Worm (Caenorhabditis elegans) whole organism, L1 larva: ENCODE measurements around the gene reps-1.

Source experiments
- C34B4.2 ChIP-seq: sonication (generic microtip); optimal IDR thresholded peaks from 2 replicates; lab custom pipeline; 2017; ENCODE audit warnings: mild to moderate bottlenecking, missing genetic modification characterization, missing compliant biosample characterization
- F16B12.6 ChIP-seq: fragments of 150-350 bp; optimal IDR thresholded peaks from 2 replicates; lab custom pipeline; 2014; ENCODE audit warnings: missing biosample characterization, missing genetic modification characterization
- Y116A8C.19 ChIP-seq: sonication (generic microtip); optimal IDR thresholded peaks from 2 replicates; lab custom pipeline; 2016; ENCODE audit warnings: missing compliant biosample characterization, missing genetic modification characterization, borderline replicate concordance
- aha-1 ChIP-seq: fragments of 150-350 bp; optimal IDR thresholded peaks from 2 replicates; lab custom pipeline; 2014; ENCODE audit warnings: missing biosample characterization, missing genetic modification characterization
- aly-2 ChIP-seq: fragments of 150-350 bp; optimal IDR thresholded peaks from 2 replicates; lab custom pipeline; 2014; ENCODE audit warnings: missing biosample characterization, missing genetic modification characterization
- ama-1 ChIP-seq: fragments of 150-350 bp; optimal IDR thresholded peaks from 2 replicates; lab custom pipeline; 2014
- ceh-63 ChIP-seq: fragments of 200-800 bp; sonication (Bioruptor generic); optimal IDR thresholded peaks from 2 replicates; lab custom pipeline; 2018; ENCODE audit warnings: mild to moderate bottlenecking, missing genetic modification characterization, missing compliant biosample characterization
- ceh-82 ChIP-seq, 3 experiments: fragments of 150-350 bp in 1 of 3; sonication (generic microtip) in 2 of 3; optimal IDR thresholded peaks; 2 replicates each; lab custom pipeline; 2014 to 2017; ENCODE audit warnings: missing biosample characterization in 3 of 3, missing genetic modification characterization in 3 of 3
- ceh-88 ChIP-seq: fragments of 200-800 bp; sonication (Bioruptor generic); IDR thresholded peaks from 2 replicates; pipeline ENCODE4 v1.3.6; 2022; ENCODE audit warnings: missing genetic modification characterization, missing compliant biosample characterization
- ceh-90 ChIP-seq: sonication (generic microtip); optimal IDR thresholded peaks from 2 replicates; lab custom pipeline; 2016; ENCODE audit warnings: missing genetic modification characterization, missing compliant biosample characterization
- efl-1 ChIP-seq, 4 experiments: fragments of 150-350 bp; optimal IDR thresholded peaks in 3 of 4; peaks in 1 of 4; 1 replicate in 1 of 4; 2 replicates in 3 of 4; lab custom pipeline; 2014; ENCODE audit warnings: missing biosample characterization in 2 of 4, missing genetic modification characterization in 2 of 4, missing genetic modification reagents in 2 of 4
- egl-13 ChIP-seq: sonication (generic microtip); optimal IDR thresholded peaks from 2 replicates; lab custom pipeline; 2016; ENCODE audit warnings: missing genotype, missing genetic modification reagents, missing genetic modification characterization, missing compliant biosample characterization
- egl-27 ChIP-seq, 2 experiments: fragments of 150-350 bp in 1 of 2; sonication (generic microtip); optimal IDR thresholded peaks; 3 replicates each; lab custom pipeline; 2017 to 2018; ENCODE audit warnings: missing biosample characterization in 2 of 2, missing genetic modification characterization in 2 of 2, missing genetic modification reagents in 2 of 2
- elt-3 ChIP-seq, 6 experiments: fragments of 150-350 bp in 1 of 6; sonication (generic microtip); optimal IDR thresholded peaks; 2 replicates each; lab custom pipeline; 2017 to 2018; ENCODE audit warnings: missing biosample characterization in 6 of 6, missing genetic modification characterization in 6 of 6, inconsistent platforms in 1 of 6
- ets-5 ChIP-seq: fragments of 200-800 bp; sonication (Bioruptor generic); IDR thresholded peaks from 2 replicates; pipeline ENCODE4 v1.3.6; 2022; ENCODE audit warnings: missing genetic modification characterization, missing compliant biosample characterization
- fkh-10 ChIP-seq: sonication (generic microtip); optimal IDR thresholded peaks from 2 replicates; lab custom pipeline; 2017; ENCODE audit warnings: missing biosample characterization, missing genetic modification reagents, missing genetic modification characterization
- fkh-4 ChIP-seq: sonication (generic microtip); optimal IDR thresholded peaks from 2 replicates; lab custom pipeline; 2016; ENCODE audit warnings: missing compliant biosample characterization, missing genetic modification characterization, borderline replicate concordance
- irx-1 ChIP-seq: sonication (generic microtip); optimal IDR thresholded peaks from 2 replicates; lab custom pipeline; 2016; ENCODE audit warnings: missing genetic modification characterization, missing compliant biosample characterization
- jun-1 ChIP-seq: fragments of 150-350 bp; optimal IDR thresholded peaks from 2 replicates; lab custom pipeline; 2014; ENCODE audit warnings: missing biosample characterization, missing genetic modification reagents, missing genetic modification characterization
- lin-13 ChIP-seq: fragments of 150-350 bp; optimal IDR thresholded peaks from 2 replicates; lab custom pipeline; 2014; ENCODE audit warnings: missing biosample characterization, missing genetic modification reagents, missing genetic modification characterization
- lin-14 ChIP-seq: fragments of 200-800 bp; sonication (Bioruptor generic); optimal IDR thresholded peaks from 2 replicates; lab custom pipeline; 2018; ENCODE audit warnings: mild to moderate bottlenecking, missing genetic modification characterization, moderate library complexity, missing compliant biosample characterization
- lin-15B ChIP-seq: fragments of 150-350 bp; sonication (generic microtip); optimal IDR thresholded peaks from 3 replicates; lab custom pipeline; 2014; ENCODE audit warnings: missing biosample characterization, missing genetic modification characterization
- lsy-2 ChIP-seq, 2 experiments: fragments of 150-350 bp; optimal IDR thresholded peaks; 2 replicates each; lab custom pipeline; 2014; ENCODE audit warnings: missing biosample characterization in 2 of 2, missing genetic modification characterization in 2 of 2
- mab-9 ChIP-seq: fragments of 200-800 bp; sonication (Bioruptor generic); IDR thresholded peaks from 2 replicates; pipeline ENCODE4 v1.3.6; 2022; ENCODE audit warnings: missing genetic modification reagents, missing genetic modification characterization, missing compliant biosample characterization
- nhr-11 ChIP-seq: fragments of 150-350 bp; optimal IDR thresholded peaks from 2 replicates; lab custom pipeline; 2014; ENCODE audit warnings: missing biosample characterization, missing genetic modification characterization
- nhr-20 ChIP-seq: sonication (generic microtip); optimal IDR thresholded peaks from 2 replicates; lab custom pipeline; 2016; ENCODE audit warnings: mild to moderate bottlenecking, missing genetic modification characterization, missing compliant biosample characterization
- nhr-47 ChIP-seq: sonication (generic microtip); optimal IDR thresholded peaks from 2 replicates; lab custom pipeline; 2016; ENCODE audit warnings: mild to moderate bottlenecking, missing genetic modification characterization, moderate library complexity, missing compliant biosample characterization
- nhr-90 ChIP-seq: sonication (generic microtip); optimal IDR thresholded peaks from 2 replicates; lab custom pipeline; 2016; ENCODE audit warnings: mild to moderate bottlenecking, missing genetic modification characterization, missing compliant biosample characterization; ENCODE audit not compliant: poor library complexity
- pag-3 ChIP-seq: sonication (generic microtip); optimal IDR thresholded peaks from 2 replicates; lab custom pipeline; 2017; ENCODE audit warnings: missing genetic modification characterization, mild to moderate bottlenecking, missing compliant biosample characterization, antibody characterized with exemption, borderline replicate concordance; ENCODE audit not compliant: insufficient read depth
- pax-3 ChIP-seq: fragments of 200-800 bp; sonication (Bioruptor generic); optimal IDR thresholded peaks from 2 replicates; lab custom pipeline; 2018; ENCODE audit warnings: mild to moderate bottlenecking, missing genetic modification characterization, moderate library complexity, missing compliant biosample characterization
- pqm-1 ChIP-seq: sonication (generic microtip); optimal IDR thresholded peaks from 3 replicates; lab custom pipeline; 2017; ENCODE audit warnings: missing biosample characterization, missing genetic modification characterization
- rnt-1 ChIP-seq: sonication (generic microtip); optimal IDR thresholded peaks from 2 replicates; lab custom pipeline; 2016; ENCODE audit warnings: mild to moderate bottlenecking, missing genetic modification characterization, moderate library complexity, missing compliant biosample characterization
- skn-1 ChIP-seq: fragments of 150-350 bp; optimal IDR thresholded peaks from 2 replicates; lab custom pipeline; 2014; ENCODE audit warnings: missing biosample characterization, missing genetic modification characterization
- sptf-1 ChIP-seq: fragments of 150-350 bp; optimal IDR thresholded peaks from 2 replicates; lab custom pipeline; 2014; ENCODE audit warnings: missing biosample characterization, missing genetic modification characterization
- sup-37 ChIP-seq: fragments of 200-800 bp; sonication (Bioruptor generic); optimal IDR thresholded peaks from 2 replicates; lab custom pipeline; 2018; ENCODE audit warnings: mild to moderate bottlenecking, missing genetic modification characterization, missing compliant biosample characterization
- tbx-2 ChIP-seq: sonication (generic microtip); optimal IDR thresholded peaks from 2 replicates; lab custom pipeline; 2016; ENCODE audit warnings: missing genetic modification characterization, missing compliant biosample characterization
- unc-30 ChIP-seq: sonication (generic microtip); optimal IDR thresholded peaks from 2 replicates; lab custom pipeline; 2017; ENCODE audit warnings: missing biosample characterization, missing genetic modification characterization
- unc-98 ChIP-seq: fragments of 200-800 bp; sonication (Bioruptor generic); IDR thresholded peaks from 2 replicates; pipeline ENCODE4 v1.3.6; 2022; ENCODE audit warnings: missing genetic modification characterization, missing compliant biosample characterization
- vab-15 ChIP-seq: sonication (generic microtip); optimal IDR thresholded peaks from 2 replicates; lab custom pipeline; 2017; ENCODE audit warnings: missing genotype, mild to moderate bottlenecking, missing genetic modification characterization, missing compliant biosample characterization
- xbp-1 ChIP-seq: sonication (generic microtip); optimal IDR thresholded peaks from 2 replicates; lab custom pipeline; 2016; ENCODE audit warnings: missing genetic modification characterization, missing compliant biosample characterization
- zag-1 ChIP-seq: fragments of 150-350 bp; optimal IDR thresholded peaks from 2 replicates; lab custom pipeline; 2014; ENCODE audit warnings: missing biosample characterization, missing genetic modification characterization
- ztf-4 ChIP-seq: fragments of 150-350 bp; optimal IDR thresholded peaks from 2 replicates; lab custom pipeline; 2014; ENCODE audit warnings: missing biosample characterization, missing genetic modification characterization

The reps-1 gene

DNA sequence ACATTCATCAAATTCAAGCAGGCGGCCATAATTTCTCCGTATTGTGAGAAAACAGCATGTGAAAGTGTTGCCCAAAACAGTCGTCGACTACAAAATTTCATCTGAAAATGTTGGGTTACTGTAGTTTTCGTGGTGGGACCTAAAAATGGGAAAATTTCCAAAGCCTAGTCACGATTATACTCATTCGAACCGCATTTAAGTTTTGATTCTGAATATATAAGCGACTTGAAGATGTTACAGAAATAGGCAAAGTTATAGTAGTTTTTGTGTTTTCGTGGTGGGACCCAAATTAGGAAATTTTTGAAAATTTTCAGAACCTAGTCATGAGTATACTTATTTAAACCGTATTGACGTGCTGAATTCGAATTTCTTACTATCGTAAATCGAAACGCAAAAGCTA is 12.4 kb downstream of the reps-1 start, which contains the start of gene Y39B6A.41:
Y39B6A.41 (minus strand) TSS at position 101 of the 400 bp plus-strand sequence.
- TF ChIP-seq Y116A8C.19 (tag; lab: Kevin White, UChicago) (no peak), sptf-1 (tag; lab: Kevin White, UChicago) (no peak), zag-1 (tag; lab: Kevin White, UChicago) (no peak), ceh-88 (no peak), ets-5 (GFP tag; lab: Robert Waterston, UW) (no peak), fkh-10 (GFP tag; lab: Kevin White, UChicago) (no peak), egl-13 (no peak), nhr-20 (tag; lab: Kevin White, UChicago) (no peak), sup-37 (no peak), egl-27 (tag; optimal IDR thresholded peaks at IDR 0.05; lab: Kevin White, UChicago) (no peak), mab-9 (GFP tag; lab: Robert Waterston, UW) (no peak), aly-2 (tag; lab: Kevin White, UChicago) (no peak), C34B4.2 (tag; lab: Kevin White, UChicago) (no peak)

- TF ChIP-seq ceh-63 (GFP tag; lab: Kevin White, UChicago) (no peak), ceh-82 (tag; optimal IDR thresholded peaks at IDR 0.05; lab: Kevin White, UChicago) (no peak), F16B12.6 (tag; lab: Kevin White, UChicago) (no peak), fkh-4 (tag; lab: Kevin White, UChicago) (no peak), ceh-90 (tag; lab: Kevin White, UChicago) (no peak), aha-1 (tag; lab: Kevin White, UChicago) (no peak), efl-1 (optimal IDR thresholded peaks at IDR 0.05; lab: Kevin White, UChicago) (no peak), efl-1 (GFP tag; optimal IDR thresholded peaks at IDR 0.05 in 1 of 2; lab: Kevin White, UChicago) (no peak), zag-1 (tag; lab: Kevin White, UChicago) (no peak), nhr-90 (tag; lab: Kevin White, UChicago) (no peak), lsy-2 (tag; optimal IDR thresholded peaks at IDR 0.05; lab: Kevin White, UChicago) (no peak), unc-98 (GFP tag; lab: Robert Waterston, UW) (no peak), rnt-1 (no peak), ets-5 (GFP tag; lab: Robert Waterston, UW) (no peak), lin-14 (GFP tag; lab: Kevin White, UChicago) (no peak), mab-9 (GFP tag; lab: Robert Waterston, UW) (no peak), fkh-10 (GFP tag; lab: Kevin White, UChicago) (no peak)
Observed at ce11 chrV:18976539-18976938, 13.8 kb downstream of the reps-1 start.

DNA sequence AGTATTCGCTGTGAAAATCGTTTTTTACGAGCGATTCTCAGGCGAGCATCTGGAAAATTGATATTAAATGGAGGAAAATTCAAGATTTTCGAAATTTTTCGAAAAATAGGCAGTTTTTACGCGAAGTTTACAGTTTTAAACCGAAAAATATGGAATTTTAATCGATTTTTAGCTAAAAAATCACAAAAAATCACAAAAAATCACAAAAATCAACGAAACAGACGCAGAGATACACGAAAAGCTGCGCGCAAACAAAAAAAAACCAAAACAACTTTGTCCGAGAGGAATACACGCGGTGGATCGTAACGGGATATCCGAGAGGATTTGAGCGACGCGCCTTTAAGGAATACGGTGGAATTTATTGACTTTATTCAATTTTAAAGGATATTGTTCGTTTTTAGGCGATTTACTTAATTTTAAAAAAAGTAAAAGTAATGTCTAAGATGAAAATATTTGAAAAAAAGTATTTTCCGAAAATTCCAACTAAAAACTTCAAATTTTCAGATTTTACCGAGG is 20.7 kb downstream of the reps-1 start, which contains the start of gene Y39B6A.42:
Y39B6A.42 (minus strand) TSS at position 51 of the 516 bp plus-strand sequence.
- TF ChIP-seq pag-3 (tag; lab: Kevin White, UChicago) (no peak), Y116A8C.19 (tag; lab: Kevin White, UChicago) (no peak), pqm-1 (tag; lab: Kevin White, UChicago) (no peak), ama-1 (lab: Kevin White, UChicago) (no peak), lin-15B (tag; lab: Kevin White, UChicago) (no peak), efl-1 (optimal IDR thresholded peaks at IDR 0.05; lab: Kevin White, UChicago) (no peak), efl-1 (GFP tag; optimal IDR thresholded peaks at IDR 0.05 in 1 of 2; lab: Kevin White, UChicago) (no peak), nhr-11 (no peak), ztf-4 (tag; lab: Kevin White, UChicago) (no peak), sup-37 (no peak), fkh-4 (tag; lab: Kevin White, UChicago) (no peak), fkh-10 (GFP tag; lab: Kevin White, UChicago) (no peak), nhr-47 (tag; lab: Kevin White, UChicago) (no peak), pax-3 (no peak), rnt-1 (no peak)

DNA sequence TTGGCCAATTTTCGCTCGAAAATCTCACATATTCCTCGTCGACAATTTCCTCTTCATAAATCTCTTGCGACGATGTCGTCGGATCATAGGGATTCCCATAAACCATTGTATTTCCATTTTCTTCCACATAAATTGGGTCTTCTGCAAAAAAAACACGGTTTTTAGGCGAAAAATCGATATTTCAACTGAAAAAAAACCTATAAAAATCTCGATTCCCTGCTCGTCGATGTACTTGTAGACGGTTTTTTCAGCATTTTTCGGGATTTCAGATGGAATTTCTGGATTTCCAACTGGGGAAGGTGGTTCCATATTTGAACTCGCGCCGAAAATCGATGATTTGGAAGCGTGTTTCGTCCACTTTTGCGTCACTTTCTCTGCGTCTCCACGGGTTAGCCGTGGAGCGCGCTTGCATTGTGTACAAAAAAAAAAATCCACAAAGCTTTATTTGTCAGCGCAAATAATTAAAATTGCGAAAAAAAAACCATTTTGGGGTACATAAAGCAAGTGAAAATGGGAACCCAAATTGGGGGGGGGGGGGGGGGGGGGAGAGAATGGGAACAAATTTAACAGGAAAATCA is 22.7 kb downstream of the reps-1 start, which contains the start of gene Y39B6A.43:
Y39B6A.43 (minus strand) TSS at position 351 of the 578 bp plus-strand sequence.
- no peak for TF ChIP-seq unc-30 (tag; lab: Kevin White, UChicago)
- no peak for TF ChIP-seq ceh-63 (GFP tag; lab: Kevin White, UChicago)
- TF ChIP-seq fkh-10 (GFP tag; lab: Kevin White, UChicago): peak; percentile 96
- TF ChIP-seq vab-15 (tag; lab: Kevin White, UChicago): peak; percentile 83
- TF ChIP-seq lin-13 (GFP tag; lab: Kevin White, UChicago): peak; percentile 99
- TF ChIP-seq lin-14 (GFP tag; lab: Kevin White, UChicago): peak; percentile 97
- peak; percentile 86 for TF ChIP-seq ceh-88
- peak in 4 of 6 experiments; percentile 58 to 90 (median 70) for TF ChIP-seq elt-3 (tag; optimal IDR thresholded peaks at IDR 0.05; lab: Kevin White, UChicago)
- TF ChIP-seq lsy-2 (tag; optimal IDR thresholded peaks at IDR 0.05; lab: Kevin White, UChicago): peak; percentile 97
- TF ChIP-seq irx-1 (tag; lab: Kevin White, UChicago): peak; percentile 89
- peak; percentile 82 for TF ChIP-seq skn-1 (tag; lab: Kevin White, UChicago)
- TF ChIP-seq ama-1 (lab: Kevin White, UChicago): peak; percentile 17
- TF ChIP-seq jun-1: peak; percentile 96
- TF ChIP-seq tbx-2 (tag; lab: Kevin White, UChicago): peak; percentile 95
- peak; percentile 87 for TF ChIP-seq nhr-11
- TF ChIP-seq xbp-1 (tag; lab: Kevin White, UChicago): peak; percentile 93
- no peak for TF ChIP-seq Y116A8C.19 (tag; lab: Kevin White, UChicago)
- TF ChIP-seq ceh-90 (tag; lab: Kevin White, UChicago): peak; percentile 63
